Worm (Caenorhabditis elegans): ENCODE results near the gene bpl-1.

The bpl-1 gene

ce11 chrII:6311459-6311858, 37.4 kb downstream of the bpl-1 start:
- TF ChIP-seq lin-14 (GFP tag; optimal IDR thresholded peaks at IDR 0.05) (peak; percentile 7), fkh-10 (GFP tag; optimal IDR thresholded peaks at IDR 0.05) (peak; percentile 46), F16B12.6 (tag; optimal IDR thresholded peaks at IDR 0.05) (no peak), pax-3 (tag; optimal IDR thresholded peaks at IDR 0.05) (peak; percentile 21), fkh-8 (tag; optimal IDR thresholded peaks at IDR 0.05) (peak; percentile 69), nhr-47 (tag; optimal IDR thresholded peaks at IDR 0.05) (peak; percentile 10), nhr-71 (tag; optimal IDR thresholded peaks at IDR 0.05) (peak; percentile 51), grh-1 (GFP tag; IDR thresholded peaks at IDR 0.05) (no peak), zip-4 (GFP tag; optimal IDR thresholded peaks at IDR 0.05) (no peak)

- TF ChIP-seq nhr-76 (tag; optimal IDR thresholded peaks at IDR 0.05): no peak
- no peak for TF ChIP-seq mab-9 (GFP tag; IDR thresholded peaks at IDR 0.05)
- no peak for TF ChIP-seq fkh-4 (tag; optimal IDR thresholded peaks at IDR 0.05; ENCODE audit: borderline replicate concordance)
- TF ChIP-seq hlh-17 (GFP tag; optimal IDR thresholded peaks at IDR 0.05; ENCODE audit: borderline replicate concordance): no peak
- TF ChIP-seq ets-5 (GFP tag; IDR thresholded peaks at IDR 0.05): no peak
- TF ChIP-seq efl-1 (optimal IDR thresholded peaks at IDR 0.05): no peak
- peak in 1 of 2 experiments; percentile 55 for TF ChIP-seq efl-1 (GFP tag; optimal IDR thresholded peaks at IDR 0.05 in 1 of 2)
Measured at ce11 chrII:6311888-6312287, 37.9 kb downstream of the bpl-1 start.

- TF ChIP-seq sptf-1 (tag; optimal IDR thresholded peaks at IDR 0.05) (no peak), pax-3 (tag; optimal IDR thresholded peaks at IDR 0.05) (no peak), fkh-10 (GFP tag; optimal IDR thresholded peaks at IDR 0.05) (no peak), snpc-4 (tag; optimal IDR thresholded peaks at IDR 0.05) (peak; percentile 24), ceh-63 (GFP tag; optimal IDR thresholded peaks at IDR 0.05) (no peak), ceh-90 (tag; optimal IDR thresholded peaks at IDR 0.05) (no peak), blmp-1 (tag; optimal IDR thresholded peaks at IDR 0.05) (peak; percentile 31), ceh-88 (GFP tag; IDR thresholded peaks at IDR 0.05) (no peak), nhr-19 (GFP tag; conservative IDR thresholded peaks at IDR 0.05) (peak; percentile 21; the same call in 1 of the 2 replicates), ces-1 (GFP tag; optimal IDR thresholded peaks at IDR 0.05) (no peak), irx-1 (tag; optimal IDR thresholded peaks at IDR 0.05) (no peak), unc-62 (GFP tag; optimal IDR thresholded peaks at IDR 0.05) (no peak), C34B4.2 (tag; optimal IDR thresholded peaks at IDR 0.05) (no peak), dpl-1 (GFP tag; optimal IDR thresholded peaks at IDR 0.05) (peak; percentile 89 to 95 (median 93)), isw-1 (GFP tag; IDR thresholded peaks at IDR 0.05) (peak; percentile 51), lin-35 (GFP tag; optimal IDR thresholded peaks at IDR 0.05) (peak; percentile 93 to 97), efl-1 (optimal IDR thresholded peaks at IDR 0.05) (peak; percentile 81 to 93), efl-1 (GFP tag; optimal IDR thresholded peaks at IDR 0.05 in 1 of 2) (peak; percentile 94 to 99), egl-27 (tag; optimal IDR thresholded peaks at IDR 0.05) (no peak), nhr-85 (tag) (peak; percentile 51), skn-1 (tag; optimal IDR thresholded peaks at IDR 0.05) (peak; percentile 40), rnt-1 (tag; optimal IDR thresholded peaks at IDR 0.05) (peak; percentile 58), nhr-237 (tag; optimal IDR thresholded peaks at IDR 0.05) (no peak), fkh-4 (tag; optimal IDR thresholded peaks at IDR 0.05; ENCODE audit: borderline replicate concordance) (no peak), fkh-8 (tag; optimal IDR thresholded peaks at IDR 0.05) (peak; percentile 3), nhr-12 (tag; optimal IDR thresholded peaks at IDR 0.05) (no peak), mdl-1 (tag; optimal IDR thresholded peaks at IDR 0.05) (no peak), zip-4 (GFP tag; optimal IDR thresholded peaks at IDR 0.05) (no peak), Y116A8C.19 (tag; optimal IDR thresholded peaks at IDR 0.05; ENCODE audit: borderline replicate concordance) (no peak), nhr-20 (tag; optimal IDR thresholded peaks at IDR 0.05) (peak; percentile 38), mef-2 (tag; optimal IDR thresholded peaks at IDR 0.05) (no peak), aly-2 (tag; optimal IDR thresholded peaks at IDR 0.05) (no peak), tlp-1 (tag; optimal IDR thresholded peaks at IDR 0.05) (no peak), lin-39 (tag; optimal IDR thresholded peaks at IDR 0.05) (peak; percentile 38), hpl-2 (GFP tag; optimal IDR thresholded peaks at IDR 0.05) (no peak), nhr-77 (tag; optimal IDR thresholded peaks at IDR 0.05) (no peak), efl-3 (GFP tag; optimal IDR thresholded peaks at IDR 0.05) (no peak), pqm-1 (tag; optimal IDR thresholded peaks at IDR 0.05) (no peak), unc-98 (GFP tag; IDR thresholded peaks at IDR 0.05) (no peak)
Measured at ce11 chrII:6320655-6321388, 46.8 kb downstream of the bpl-1 start, which contains the start of gene efr-3. Gene efr-3 (minus strand): TSS chrII:6321159.

Data from whole organism, L1 larva.